Worm (Caenorhabditis elegans) whole organism, L4/young adult: Measurements from ENCODE around the gene C45B2.3.

Source experiments
- W03F9.2 ChIP-seq: fragments of 150-350 bp; optimal IDR thresholded peaks from 2 replicates; lab custom pipeline; 2014; ENCODE audit warnings: missing biosample characterization, missing genetic modification characterization
- dao-5 ChIP-seq: sonication (generic microtip); optimal IDR thresholded peaks from 2 replicates; lab custom pipeline; 2016; ENCODE audit warnings: missing genotype, missing genetic modification characterization, moderate library complexity, missing compliant biosample characterization
- him-1 ChIP-seq: sonication (generic microtip); optimal IDR thresholded peaks from 2 replicates; lab custom pipeline; 2016; ENCODE audit warnings: missing genotype, missing genetic modification reagents, missing genetic modification characterization, missing compliant biosample characterization

C45B2.3 gene

ce11 chrX:6082660-6083059, at the start of gene C45B2.3:
C45B2.3 (plus strand) TSS chrX:6082960.
- TF ChIP-seq W03F9.2 (tag; lab: Kevin White, UChicago) (no peak), him-1 (tag; lab: Kevin White, UChicago) (no peak), dao-5 (tag; lab: Kevin White, UChicago) (no peak)

ce11 chrX:6039544-6039943, 43.2 kb upstream of the C45B2.3 start, which contains the start of gene hsp-25:
hsp-25 (minus strand) TSS chrX:6039644.
- TF ChIP-seq W03F9.2 (tag; lab: Kevin White, UChicago) = no peak
- TF ChIP-seq dao-5 (tag; lab: Kevin White, UChicago) = no peak
- TF ChIP-seq him-1 (tag; lab: Kevin White, UChicago) = no peak

- TF ChIP-seq him-1 (tag; lab: Kevin White, UChicago) (no peak), dao-5 (tag; lab: Kevin White, UChicago) (no peak), W03F9.2 (tag; lab: Kevin White, UChicago) (no peak)
Observed at ce11 chrX:6040435-6041093, 42.2 kb upstream of the C45B2.3 start.

- no peak for TF ChIP-seq W03F9.2 (tag; lab: Kevin White, UChicago)
- TF ChIP-seq him-1 (tag; lab: Kevin White, UChicago) = no peak
- TF ChIP-seq dao-5 (tag; lab: Kevin White, UChicago) = no peak
Observed at ce11 chrX:6041094-6041441, 41.7 kb upstream of the C45B2.3 start.

ce11 chrX:6041995-6042481, 40.7 kb upstream of the C45B2.3 start:
- peak; percentile 58 for TF ChIP-seq W03F9.2 (tag; lab: Kevin White, UChicago)
- no peak for TF ChIP-seq dao-5 (tag; lab: Kevin White, UChicago)
- TF ChIP-seq him-1 (tag; lab: Kevin White, UChicago) = no peak

ce11 chrX:6043283-6043682, 39.5 kb upstream of the C45B2.3 start:
- TF ChIP-seq him-1 (tag; lab: Kevin White, UChicago) = no peak
- no peak for TF ChIP-seq W03F9.2 (tag; lab: Kevin White, UChicago)
- TF ChIP-seq dao-5 (tag; lab: Kevin White, UChicago) = no peak

ce11 chrX:6048508-6048907, 34.3 kb upstream of the C45B2.3 start, which contains the start of gene pak-1:
pak-1 (minus strand) TSS chrX:6048608.
- TF ChIP-seq W03F9.2 (tag; lab: Kevin White, UChicago) (no peak), him-1 (tag; lab: Kevin White, UChicago) (no peak), dao-5 (tag; lab: Kevin White, UChicago) (no peak)

ce11 chrX:6050078-6050477, 32.7 kb upstream of the C45B2.3 start:
- TF ChIP-seq dao-5 (tag; lab: Kevin White, UChicago) (no peak), W03F9.2 (tag; lab: Kevin White, UChicago) (no peak), him-1 (tag; lab: Kevin White, UChicago) (no peak)

- TF ChIP-seq W03F9.2 (tag; lab: Kevin White, UChicago) (no peak), dao-5 (tag; lab: Kevin White, UChicago) (no peak), him-1 (tag; lab: Kevin White, UChicago) (no peak)
Observed at ce11 chrX:6050849-6051248, 31.9 kb upstream of the C45B2.3 start.

ce11 chrX:6052744-6053143, 30.0 kb upstream of the C45B2.3 start, which contains the start of gene C45B2.6:
C45B2.6 (plus strand) TSS chrX:6052879.
- no peak for TF ChIP-seq W03F9.2 (tag; lab: Kevin White, UChicago)
- no peak for TF ChIP-seq dao-5 (tag; lab: Kevin White, UChicago)
- no peak for TF ChIP-seq him-1 (tag; lab: Kevin White, UChicago)

- TF ChIP-seq W03F9.2 (tag; lab: Kevin White, UChicago) (no peak), dao-5 (tag; lab: Kevin White, UChicago) (no peak)
Observed at ce11 chrX:6057580-6058305, 25.0 kb upstream of the C45B2.3 start, which contains the start of gene gln-1. gln-1 (plus strand) TSS chrX:6058255.

- TF ChIP-seq dao-5 (tag; lab: Kevin White, UChicago) (no peak), him-1 (tag; lab: Kevin White, UChicago) (no peak), W03F9.2 (tag; lab: Kevin White, UChicago) (no peak)
Observed at ce11 chrX:6059163-6059782, 23.5 kb upstream of the C45B2.3 start.

ce11 chrX:6064385-6064784, 18.4 kb upstream of the C45B2.3 start:
- TF ChIP-seq W03F9.2 (tag; lab: Kevin White, UChicago) (no peak), him-1 (tag; lab: Kevin White, UChicago) (no peak), dao-5 (tag; lab: Kevin White, UChicago) (no peak)
